Fruit fly (Drosophila melanogaster) whole organism, embryonic: ENCODE data around the gene mRpL14.

Source experiments
- CG10209 ChIP-seq: fragments of 200-800 bp; sonication (Bioruptor generic); optimal IDR thresholded peaks from 3 replicates; lab custom pipeline; 2017; ENCODE audit warnings: missing biosample characterization, mild to moderate bottlenecking, missing genetic modification characterization, missing genetic modification reagents
- CG10462 ChIP-seq: fragments of 200-800 bp; sonication (Bioruptor generic); optimal IDR thresholded peaks from 2 replicates; lab custom pipeline; 2016; ENCODE audit warnings: missing biosample characterization, missing genetic modification characterization
- CG12104 ChIP-seq: fragments of 200-800 bp; sonication (Bioruptor generic); optimal IDR thresholded peaks from 3 replicates; lab custom pipeline; 2016; ENCODE audit warnings: missing biosample characterization, missing genetic modification characterization
- CG14860 ChIP-seq: fragments of 200-800 bp; sonication (Bioruptor generic); IDR thresholded peaks from 3 replicates; pipeline ENCODE4 v1.3.6; 2022; ENCODE audit warnings: missing biosample characterization, missing genetic modification characterization; ENCODE audit not compliant: partially characterized antibody
- CG17568 ChIP-seq: fragments of 200-800 bp; sonication (Bioruptor generic); optimal IDR thresholded peaks from 2 replicates; lab custom pipeline; 2018; ENCODE audit warnings: missing biosample characterization, mild to moderate bottlenecking, missing genetic modification characterization, moderate library complexity
- CG17829 ChIP-seq: fragments of 200-800 bp; optimal IDR thresholded peaks from 2 replicates; lab custom pipeline; 2019; ENCODE audit warnings: missing biosample characterization, mild to moderate bottlenecking, missing genetic modification characterization, moderate library complexity
- CG3065 ChIP-seq: fragments of 200-800 bp; sonication (Bioruptor generic); optimal IDR thresholded peaks from 2 replicates; lab custom pipeline; 2016; ENCODE audit warnings: missing biosample characterization, missing genetic modification characterization
- CG33213 ChIP-seq: fragments of 200-800 bp; sonication (Bioruptor generic); optimal IDR thresholded peaks from 3 replicates; lab custom pipeline; 2016; ENCODE audit warnings: missing biosample characterization, missing genetic modification characterization
- CG6254 ChIP-seq: fragments of 200-800 bp; sonication (Bioruptor generic); optimal IDR thresholded peaks from 3 replicates; lab custom pipeline; 2017; ENCODE audit warnings: mild to moderate bottlenecking, missing biosample characterization, missing genetic modification reagents, missing genetic modification characterization
- CG7556 ChIP-seq: fragments of 200-800 bp; sonication (Bioruptor generic); optimal IDR thresholded peaks from 2 replicates; lab custom pipeline; 2017; ENCODE audit warnings: missing biosample characterization, mild to moderate bottlenecking, missing genetic modification characterization
- CG7745 ChIP-seq: fragments of 200-800 bp; sonication (Bioruptor generic); optimal IDR thresholded peaks from 2 replicates; lab custom pipeline; 2018; ENCODE audit warnings: missing biosample characterization, mild to moderate bottlenecking, missing genetic modification characterization, moderate library complexity
- CG8765 ChIP-seq: fragments of 200-800 bp; sonication (Bioruptor generic); IDR thresholded peaks from 2 replicates; pipeline ENCODE4 v1.3.6; 2022; ENCODE audit warnings: missing biosample characterization, missing genetic modification characterization
- CG9817 ChIP-seq: fragments of 200-800 bp; sonication (Bioruptor generic); optimal IDR thresholded peaks from 2 replicates; lab custom pipeline; 2018; ENCODE audit warnings: missing biosample characterization, mild to moderate bottlenecking, missing genetic modification characterization, moderate library complexity
- CrebB ChIP-seq: fragments of 200-800 bp; sonication (Bioruptor generic); optimal IDR thresholded peaks from 3 replicates; lab custom pipeline; 2018; ENCODE audit warnings: missing biosample characterization, mild to moderate bottlenecking, missing genetic modification characterization
- Dad ChIP-seq: fragments of 200-800 bp; sonication (Bioruptor generic); optimal IDR thresholded peaks from 3 replicates; lab custom pipeline; 2016; ENCODE audit warnings: missing biosample characterization, missing genetic modification characterization
- Deaf1 ChIP-seq: fragments of 200-800 bp; optimal IDR thresholded peaks from 3 replicates; lab custom pipeline; 2019; ENCODE audit warnings: missing biosample characterization, mild to moderate bottlenecking, missing genetic modification characterization, moderate library complexity
- Fer1 ChIP-seq: fragments of 200-800 bp; sonication (Bioruptor generic); optimal IDR thresholded peaks from 2 replicates; lab custom pipeline; 2017; ENCODE audit warnings: missing biosample characterization, mild to moderate bottlenecking, missing genetic modification characterization
- Fer2 ChIP-seq: fragments of 200-800 bp; sonication (Bioruptor generic); optimal IDR thresholded peaks from 2 replicates; lab custom pipeline; 2018; ENCODE audit warnings: missing biosample characterization, mild to moderate bottlenecking, missing genetic modification characterization, moderate library complexity
- H15 ChIP-seq: fragments of 200-800 bp; sonication (Bioruptor generic); IDR thresholded peaks from 3 replicates; pipeline ENCODE4 v1.3.6; 2022; ENCODE audit warnings: missing biosample characterization, missing genetic modification characterization
- HLHmδ ChIP-seq: fragments of 200-800 bp; sonication (Bioruptor generic); optimal IDR thresholded peaks from 2 replicates; lab custom pipeline; 2018; ENCODE audit warnings: missing biosample characterization, mild to moderate bottlenecking, missing genetic modification characterization, moderate library complexity
- Hsf ChIP-seq: fragments of 200-800 bp; sonication (Bioruptor generic); optimal IDR thresholded peaks from 3 replicates; lab custom pipeline; 2016; ENCODE audit warnings: missing biosample characterization, missing genetic modification characterization
- Med ChIP-seq: fragments of 200-800 bp; sonication (Bioruptor generic); peaks from one replicate; lab custom pipeline; 2016; ENCODE audit warnings: missing biosample characterization, missing genetic modification characterization, mild to moderate bottlenecking, inconsistent platforms, moderate library complexity
- Mes4 ChIP-seq: fragments of 200-800 bp; sonication (Bioruptor generic); optimal IDR thresholded peaks from 2 replicates; lab custom pipeline; 2016; ENCODE audit warnings: missing biosample characterization, missing genetic modification characterization
- Poxn ChIP-seq: fragments of 200-800 bp; sonication (Bioruptor generic); IDR thresholded peaks from 2 replicates; pipeline ENCODE4 v1.3.6; 2022; ENCODE audit warnings: missing biosample characterization, missing genetic modification characterization
- Ptx1 ChIP-seq: fragments of 200-800 bp; sonication (Bioruptor generic); IDR thresholded peaks from 2 replicates; pipeline ENCODE4 v1.3.6; 2022; ENCODE audit warnings: missing biosample characterization, missing genetic modification characterization
- Spps ChIP-seq: fragments of 200-800 bp; sonication (Bioruptor generic); optimal IDR thresholded peaks from 2 replicates; lab custom pipeline; 2018; ENCODE audit warnings: missing biosample characterization, mild to moderate bottlenecking, missing genetic modification characterization
- Ssrp ChIP-seq: fragments of 200-800 bp; sonication (Bioruptor generic); optimal IDR thresholded peaks from 2 replicates; lab custom pipeline; 2018; ENCODE audit warnings: missing biosample characterization, mild to moderate bottlenecking, missing genetic modification characterization, moderate library complexity
- ac ChIP-seq: fragments of 200-800 bp; sonication (Bioruptor generic); optimal IDR thresholded peaks from 3 replicates; lab custom pipeline; 2017; ENCODE audit warnings: missing biosample characterization, mild to moderate bottlenecking, missing genetic modification characterization
- aop ChIP-seq: fragments of 200-800 bp; sonication (Bioruptor generic); IDR thresholded peaks from 2 replicates; pipeline ENCODE4 v1.3.6; 2022; ENCODE audit warnings: missing biosample characterization, missing genetic modification characterization
- ara ChIP-seq: fragments of 200-800 bp; sonication (Bioruptor generic); IDR thresholded peaks from 2 replicates; pipeline ENCODE4 v1.3.6; 2022; ENCODE audit warnings: missing biosample characterization, missing genetic modification characterization
- bab2 ChIP-seq: fragments of 200-800 bp; sonication (Bioruptor generic); optimal IDR thresholded peaks from 2 replicates; lab custom pipeline; 2016; ENCODE audit warnings: missing biosample characterization, missing genetic modification characterization
- crp ChIP-seq, 2 experiments: fragments of 200-800 bp; sonication (Bioruptor generic); optimal IDR thresholded peaks; 2 replicates in 1 of 2; 3 replicates in 1 of 2; lab custom pipeline; 2017; ENCODE audit warnings: missing biosample characterization in 2 of 2, missing genetic modification characterization in 2 of 2, mild to moderate bottlenecking in 1 of 2, moderate library complexity in 1 of 2
- disco-r ChIP-seq: fragments of 200-800 bp; sonication (Bioruptor generic); optimal IDR thresholded peaks from 2 replicates; lab custom pipeline; 2016; ENCODE audit warnings: missing biosample characterization, missing genetic modification characterization
- eve ChIP-seq, 2 experiments: fragments of >200 bp; optimal IDR thresholded peaks; 2 replicates each; lab custom pipeline; 2017; ENCODE audit warnings: missing biosample characterization in 2 of 2, missing genetic modification characterization in 2 of 2
- ewg ChIP-seq: fragments of 200-800 bp; sonication (Bioruptor generic); optimal IDR thresholded peaks from 3 replicates; lab custom pipeline; 2017; ENCODE audit warnings: mild to moderate bottlenecking, missing biosample characterization, missing genetic modification reagents, missing genetic modification characterization
- fd96Cb ChIP-seq: fragments of 200-800 bp; sonication (Bioruptor generic); optimal IDR thresholded peaks from 2 replicates; lab custom pipeline; 2018; ENCODE audit warnings: missing biosample characterization, mild to moderate bottlenecking, missing genetic modification characterization, moderate library complexity
- grn ChIP-seq: fragments of 200-800 bp; sonication (Bioruptor generic); optimal IDR thresholded peaks from 3 replicates; lab custom pipeline; 2017; ENCODE audit warnings: missing biosample characterization, missing genetic modification characterization
- ham ChIP-seq: fragments of 200-800 bp; sonication (Bioruptor generic); IDR thresholded peaks from 2 replicates; pipeline ENCODE4 v1.3.6; 2022; ENCODE audit warnings: missing biosample characterization, missing genetic modification characterization
- lola ChIP-seq, 3 experiments: fragments of >200 bp in 2 of 3; fragments of 200-800 bp in 1 of 3; sonication (Bioruptor generic) in 1 of 3; optimal IDR thresholded peaks; 2 replicates each; lab custom pipeline; 2017 to 2019; ENCODE audit warnings: missing biosample characterization in 3 of 3, missing genetic modification characterization in 3 of 3, mild to moderate bottlenecking in 1 of 3, moderate library complexity in 1 of 3
- nmo ChIP-seq: fragments of 200-800 bp; sonication (Bioruptor generic); optimal IDR thresholded peaks from 2 replicates; lab custom pipeline; 2018; ENCODE audit warnings: missing biosample characterization, mild to moderate bottlenecking, missing genetic modification characterization, moderate library complexity
- oc ChIP-seq: fragments of 200-800 bp; sonication (Bioruptor generic); optimal IDR thresholded peaks from 2 replicates; lab custom pipeline; 2018; ENCODE audit warnings: missing biosample characterization, mild to moderate bottlenecking, missing genetic modification characterization, moderate library complexity
- otp ChIP-seq: fragments of 200-800 bp; sonication (Bioruptor generic); IDR thresholded peaks from 3 replicates; pipeline ENCODE4, ENCODE4 v1.3.6; 2022; ENCODE audit warnings: missing biosample characterization, missing genetic modification characterization
- pan ChIP-seq, 4 experiments: fragments of >200 bp in 3 of 4; fragments of 200-800 bp in 1 of 4; sonication (Bioruptor generic) in 1 of 4; optimal IDR thresholded peaks in 3 of 4; IDR thresholded peaks in 1 of 4; 2 replicates each; pipeline versions ENCODE4 v1.3.6 to Lab custom; 2017 to 2022; ENCODE audit warnings: missing biosample characterization in 2 of 4, missing genetic modification characterization in 2 of 4, mixed read lengths in 1 of 4
- peb ChIP-seq: fragments of 200-800 bp; sonication (Bioruptor generic); IDR thresholded peaks from 2 replicates; pipeline ENCODE4 v1.3.6; 2022; ENCODE audit warnings: missing biosample characterization, missing genetic modification characterization
- pum ChIP-seq: fragments of 200-800 bp; sonication (Bioruptor generic); optimal IDR thresholded peaks from 2 replicates; lab custom pipeline; 2016; ENCODE audit warnings: missing biosample characterization, missing genetic modification characterization
- pzg ChIP-seq: fragments of 200-800 bp; sonication (Bioruptor generic); optimal IDR thresholded peaks from 3 replicates; lab custom pipeline; 2018; ENCODE audit warnings: missing biosample characterization, mild to moderate bottlenecking, missing genetic modification characterization, moderate library complexity
- sens ChIP-seq: fragments of 200-800 bp; sonication (Bioruptor generic); peaks from one replicate; lab custom pipeline; 2016; ENCODE audit warnings: missing biosample characterization, missing genetic modification characterization
- slou ChIP-seq: fragments of 200-800 bp; sonication (Bioruptor generic); optimal IDR thresholded peaks from 3 replicates; lab custom pipeline; 2016; ENCODE audit warnings: missing biosample characterization, missing genetic modification characterization

The mRpL14 gene

DNA sequence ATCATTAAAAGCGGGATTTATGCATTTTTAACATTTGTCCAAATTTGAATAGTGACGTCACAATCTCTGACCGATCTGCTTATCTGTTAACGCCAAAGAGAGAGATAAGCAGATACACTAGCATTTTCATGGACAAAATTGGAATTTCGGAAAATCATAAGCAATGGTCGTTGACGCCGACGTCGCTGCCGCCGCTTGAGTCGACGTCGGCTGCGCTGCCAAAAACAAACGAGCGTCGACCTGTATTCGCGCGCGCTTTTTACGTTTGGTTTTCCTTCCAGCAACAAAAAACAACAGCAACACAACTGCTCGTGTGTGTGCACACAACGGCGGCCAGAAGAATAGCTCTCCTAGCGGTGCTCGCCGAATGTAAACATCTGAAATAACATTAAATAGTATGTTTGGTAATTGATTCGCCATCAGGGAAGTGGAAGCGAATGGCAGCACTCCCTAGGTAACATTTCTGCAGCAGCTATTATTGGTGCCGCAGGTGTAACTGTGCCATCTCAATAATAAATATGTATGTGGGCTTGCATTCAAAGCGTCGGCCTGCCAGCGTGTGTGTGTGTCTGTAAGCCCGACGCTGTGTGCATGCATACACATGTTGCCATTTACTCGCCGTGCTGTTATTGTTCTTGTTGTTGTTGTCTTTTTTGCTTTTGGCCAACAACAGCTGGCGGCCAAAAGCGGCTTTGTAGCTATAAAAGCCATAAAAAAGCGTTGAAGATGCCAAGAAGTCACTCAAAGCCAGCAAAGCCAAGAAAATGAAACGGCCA lies 44.0 kb downstream of the mRpL14 start (continued):
- peak; percentile 91 for TF ChIP-seq Fer1 (GFP tag; lab: Kevin White, UChicago)
- peak; percentile 93 for TF ChIP-seq Dad (GFP tag; lab: Kevin White, UChicago)
- peak; percentile 94 for TF ChIP-seq aop (GFP tag; lab: Robert Waterston, UW)
- TF ChIP-seq CG17568 (GFP tag; lab: Kevin White, UChicago): peak; percentile 94
- TF ChIP-seq peb (GFP tag; lab: Robert Waterston, UW): peak; percentile 93
- TF ChIP-seq CG9817: peak; percentile 90
- peak; percentile 69 for TF ChIP-seq CG3065 (GFP tag; lab: Kevin White, UChicago)
- peak; percentile 88 for TF ChIP-seq Spps (tag; lab: Kevin White, UChicago)
- no peak for TF ChIP-seq CG14860 (GFP tag; lab: Robert Waterston, UW)
- TF ChIP-seq lola (GFP tag; optimal IDR thresholded peaks at IDR 0.05; lab: Kevin White, UChicago): peak in 1 of 3 experiments; percentile 85
- TF ChIP-seq ewg (GFP tag; lab: Kevin White, UChicago): peak; percentile 95
- TF ChIP-seq disco-r (GFP tag; lab: Kevin White, UChicago): peak; percentile 92
- TF ChIP-seq CG6254 (GFP tag; lab: Kevin White, UChicago): peak; percentile 90
- TF ChIP-seq crp (GFP tag; optimal IDR thresholded peaks at IDR 0.05; lab: Kevin White, UChicago): peak in 1 of 2 experiments; percentile 68
- peak; percentile 72 for TF ChIP-seq Poxn (GFP tag; lab: Robert Waterston, UW)
- peak; percentile 93 for TF ChIP-seq Mes4 (GFP tag; lab: Kevin White, UChicago)
- peak; percentile 84 for TF ChIP-seq CG12104 (GFP tag; lab: Kevin White, UChicago)
- TF ChIP-seq fd96Cb: peak; percentile 96
- peak; percentile 95 for TF ChIP-seq CG10209 (GFP tag; lab: Kevin White, UChicago)
- peak; percentile 99 for TF ChIP-seq Med (GFP tag; lab: Kevin White, UChicago)
- TF ChIP-seq CG33213 (GFP tag; lab: Kevin White, UChicago): peak; percentile 89
- TF ChIP-seq Ssrp (tag; lab: Kevin White, UChicago): peak; percentile 95
- TF ChIP-seq CG7745 (tag; lab: Kevin White, UChicago): peak; percentile 39
- TF ChIP-seq Fer2: peak; percentile 75
- TF ChIP-seq HLHmδ (GFP tag; lab: Kevin White, UChicago): no peak
- TF ChIP-seq Deaf1 (tag; lab: Kevin White, UChicago): peak; percentile 72
- peak; percentile 96 for TF ChIP-seq H15 (GFP tag; lab: Robert Waterston, UW)
- TF ChIP-seq grn (GFP tag; lab: Kevin White, UChicago): peak; percentile 60
- TF ChIP-seq CG10462 (GFP tag; lab: Kevin White, UChicago): peak; percentile 86
- TF ChIP-seq Hsf (GFP tag; lab: Kevin White, UChicago): peak; percentile 92
- TF ChIP-seq CG17829 (tag; lab: Kevin White, UChicago): peak; percentile 92
- TF ChIP-seq eve (GFP tag; optimal IDR thresholded peaks at IDR 0.05; lab: Kevin White, UChicago): peak in 1 of 2 experiments; percentile 93
- peak; percentile 94 for TF ChIP-seq CrebB (tag; lab: Kevin White, UChicago)
- peak; percentile 99 for TF ChIP-seq sens (GFP tag; lab: Kevin White, UChicago)
- TF ChIP-seq pan (optimal IDR thresholded peaks at IDR 0.05; lab: Kevin White, UChicago): no peak
- TF ChIP-seq pan (GFP tag; optimal IDR thresholded peaks at IDR 0.05 in 1 of 2, IDR thresholded peaks at IDR 0.05 in 1 of 2): peak in 1 of 2 experiments; percentile 98
- peak; percentile 82 for TF ChIP-seq ham (GFP tag; lab: Robert Waterston, UW)
- peak; percentile 97 for TF ChIP-seq ara (GFP tag; lab: Robert Waterston, UW)
- TF ChIP-seq otp (GFP tag; lab: Robert Waterston, UW): peak; percentile 98
- peak; percentile 95 for TF ChIP-seq CG7556 (GFP tag; lab: Kevin White, UChicago)
- peak; percentile 87 for TF ChIP-seq CG8765
- peak; percentile 95 for TF ChIP-seq oc (tag; lab: Kevin White, UChicago)
- TF ChIP-seq ac (GFP tag; lab: Kevin White, UChicago): peak; percentile 63
- TF ChIP-seq slou (GFP tag; lab: Kevin White, UChicago): peak; percentile 66
- peak; percentile 93 for TF ChIP-seq pum
- no peak for TF ChIP-seq pzg (GFP tag; lab: Kevin White, UChicago)
- peak; percentile 98 for TF ChIP-seq Ptx1 (GFP tag; lab: Robert Waterston, UW)
- peak; percentile 93 for TF ChIP-seq bab2 (GFP tag; lab: Kevin White, UChicago)
- TF ChIP-seq nmo: peak; percentile 96
